Fruit fly (Drosophila melanogaster): ENCODE data around the gene dally.
A peak's percentile ranks its signal among the peaks of the same experiment; 100 is the strongest.

dally gene

DNA sequence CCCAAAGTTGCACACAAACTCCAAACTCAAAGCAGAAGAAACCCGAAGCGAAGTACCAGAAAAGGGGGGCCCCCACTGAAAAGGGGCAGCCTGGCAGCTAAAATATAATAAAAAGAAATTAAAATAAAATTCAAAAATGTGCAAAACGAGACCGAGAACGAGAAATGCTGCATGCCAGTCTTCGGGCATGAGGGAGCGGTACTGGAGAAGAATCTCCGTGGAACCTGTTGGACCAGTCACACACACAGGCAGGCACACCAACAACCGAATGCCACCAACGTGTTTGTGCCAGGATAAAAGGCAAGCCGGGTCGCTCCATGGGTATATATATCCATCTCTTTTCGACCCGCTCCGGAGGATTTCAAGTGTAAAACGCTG is 2.3 kb upstream of the dally start (continued):
- TF ChIP-seq Myc (optimal IDR thresholded peaks at IDR 0.05) (no peak), dl (GFP tag; optimal IDR thresholded peaks at IDR 0.05; ENCODE audit: insufficient read depth in 1 of 2, partially characterized antibody in 2 of 2) (peak in 1 of 2 experiments; percentile 44), sage (GFP tag; optimal IDR thresholded peaks at IDR 0.05) (peak; percentile 50), lola (GFP tag; optimal IDR thresholded peaks at IDR 0.05) (no peak)

DNA sequence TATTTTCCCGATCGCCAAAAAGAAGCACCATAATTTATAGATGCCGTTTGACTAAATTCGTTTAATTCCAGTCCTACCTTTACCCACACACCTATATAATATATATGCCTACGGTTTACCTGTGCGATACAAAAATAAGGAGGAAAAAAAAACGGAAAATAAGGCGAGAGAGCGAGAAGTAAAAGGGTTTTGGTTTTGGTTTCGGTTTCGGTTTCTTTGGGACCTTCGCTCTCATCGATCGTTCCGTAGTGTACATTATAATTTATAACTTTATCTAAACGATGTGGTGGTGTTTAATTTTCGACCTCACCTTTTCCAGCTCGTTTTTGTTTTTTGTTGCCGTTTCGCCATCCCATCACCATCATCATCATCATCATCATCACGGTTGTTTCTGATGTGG is 1.7 kb upstream of the dally start:
- TF ChIP-seq GATAd (GFP tag; optimal IDR thresholded peaks at IDR 0.05) (no peak), Sp1 (GFP tag; optimal IDR thresholded peaks at IDR 0.05) (no peak), Mio (GFP tag; optimal IDR thresholded peaks at IDR 0.05) (no peak), pan (optimal IDR thresholded peaks at IDR 0.05) (no peak), fru (GFP tag; optimal IDR thresholded peaks at IDR 0.05) (no peak), Hr83 (GFP tag; optimal IDR thresholded peaks at IDR 0.05; ENCODE audit: poor library complexity, severe bottlenecking) (no peak), Dif (GFP tag; optimal IDR thresholded peaks at IDR 0.05; ENCODE audit: partially characterized antibody) (no peak), sage (GFP tag; optimal IDR thresholded peaks at IDR 0.05) (peak; percentile 55), jim (GFP tag; optimal IDR thresholded peaks at IDR 0.05) (no peak), OdsH (GFP tag; optimal IDR thresholded peaks at IDR 0.05) (no peak), CG9705 (GFP tag; optimal IDR thresholded peaks at IDR 0.05) (no peak), rgr (GFP tag; optimal IDR thresholded peaks at IDR 0.05) (no peak), ey (GFP tag; optimal IDR thresholded peaks at IDR 0.05) (no peak), br (GFP tag; optimal IDR thresholded peaks at IDR 0.05) (no peak), dmrt93B (GFP tag; optimal IDR thresholded peaks at IDR 0.05) (no peak), CrebA (GFP tag; optimal IDR thresholded peaks at IDR 0.05; ENCODE audit: borderline replicate concordance) (peak; percentile 35), Hr78 (GFP tag; optimal IDR thresholded peaks at IDR 0.05) (no peak), HLH106 (tag; optimal IDR thresholded peaks at IDR 0.05) (no peak), psq (GFP tag; optimal IDR thresholded peaks at IDR 0.05) (peak; percentile 50), Dfd (GFP tag; optimal IDR thresholded peaks at IDR 0.05) (no peak), Hnf4 (GFP tag; optimal IDR thresholded peaks at IDR 0.05) (peak; percentile 30), usp (GFP tag; optimal IDR thresholded peaks at IDR 0.05) (no peak), Vsx2 (GFP tag; optimal IDR thresholded peaks at IDR 0.05; ENCODE audit: partially characterized antibody) (no peak), tai (GFP tag; optimal IDR thresholded peaks at IDR 0.05) (no peak), woc (GFP tag; optimal IDR thresholded peaks at IDR 0.05) (peak; percentile 2), foxo (GFP tag; optimal IDR thresholded peaks at IDR 0.05) (no peak), Myc (optimal IDR thresholded peaks at IDR 0.05) (no peak), Rel (GFP tag; optimal IDR thresholded peaks at IDR 0.05) (peak; percentile 35), Rel (tag; optimal IDR thresholded peaks at IDR 0.05) (no peak), Jra (GFP tag; optimal IDR thresholded peaks at IDR 0.05) (no peak), h (GFP tag; optimal IDR thresholded peaks at IDR 0.05) (no peak)

DNA sequence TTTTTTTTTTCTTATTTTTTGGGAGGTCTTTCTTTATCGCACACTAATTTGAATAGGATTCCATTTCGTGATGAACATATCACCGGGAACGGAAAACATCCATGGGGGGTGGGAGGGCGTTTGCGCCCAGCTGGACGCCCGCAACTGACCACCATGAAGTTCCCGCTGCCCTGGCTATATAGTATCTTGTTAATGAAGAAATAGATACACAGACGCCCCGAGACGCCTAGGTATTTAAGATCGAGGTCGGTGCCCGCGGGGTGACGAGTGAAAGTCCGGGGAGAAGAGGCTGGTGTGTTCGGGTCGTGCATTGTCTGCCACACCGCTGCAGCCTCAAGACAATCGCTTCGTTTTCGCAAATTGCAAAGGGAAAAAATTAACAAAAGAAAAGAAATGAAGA is 1.3 kb upstream of the dally start:
- TF ChIP-seq Jra (GFP tag; optimal IDR thresholded peaks at IDR 0.05) (no peak), Abd-B (GFP tag; optimal IDR thresholded peaks at IDR 0.05) (no peak), br (GFP tag; optimal IDR thresholded peaks at IDR 0.05) (no peak), tai (GFP tag; optimal IDR thresholded peaks at IDR 0.05) (no peak), Vsx2 (GFP tag; optimal IDR thresholded peaks at IDR 0.05; ENCODE audit: partially characterized antibody) (no peak), Myc (optimal IDR thresholded peaks at IDR 0.05) (no peak), sv (GFP tag; optimal IDR thresholded peaks at IDR 0.05) (no peak), usp (GFP tag; optimal IDR thresholded peaks at IDR 0.05) (no peak), Dfd (GFP tag; optimal IDR thresholded peaks at IDR 0.05) (no peak), Dif (GFP tag; optimal IDR thresholded peaks at IDR 0.05; ENCODE audit: partially characterized antibody) (no peak), Rel (GFP tag; optimal IDR thresholded peaks at IDR 0.05) (no peak), Rel (tag; optimal IDR thresholded peaks at IDR 0.05) (no peak), CG9705 (GFP tag; optimal IDR thresholded peaks at IDR 0.05) (no peak), jim (GFP tag; optimal IDR thresholded peaks at IDR 0.05) (no peak), brk (GFP tag; optimal IDR thresholded peaks at IDR 0.05) (no peak), dsf (GFP tag; optimal IDR thresholded peaks at IDR 0.05; ENCODE audit: borderline replicate concordance) (no peak)

DNA sequence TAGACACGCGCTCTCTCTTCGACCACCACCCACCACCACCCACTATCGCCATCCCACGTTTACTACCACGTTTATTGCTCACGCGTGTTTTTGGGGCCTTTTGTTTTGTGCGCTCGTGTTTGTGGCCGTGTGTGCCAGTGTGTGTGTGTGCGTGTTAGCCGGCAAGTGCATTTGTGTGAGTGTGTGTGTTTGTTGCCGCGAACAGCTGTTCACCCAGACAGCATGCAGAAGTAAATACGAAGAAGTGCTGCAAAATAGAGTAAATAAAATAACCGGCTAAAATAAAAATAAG is 509 bp downstream of the dally start:
- TF ChIP-seq HLH106 (tag; optimal IDR thresholded peaks at IDR 0.05) (no peak), dmrt93B (GFP tag; optimal IDR thresholded peaks at IDR 0.05) (no peak), Hr83 (GFP tag; optimal IDR thresholded peaks at IDR 0.05; ENCODE audit: poor library complexity, severe bottlenecking) (no peak), sv (GFP tag; optimal IDR thresholded peaks at IDR 0.05) (no peak), Dif (GFP tag; optimal IDR thresholded peaks at IDR 0.05; ENCODE audit: partially characterized antibody) (no peak), Dfd (GFP tag; optimal IDR thresholded peaks at IDR 0.05) (no peak), OdsH (GFP tag; optimal IDR thresholded peaks at IDR 0.05) (no peak), sage (GFP tag; optimal IDR thresholded peaks at IDR 0.05) (no peak), foxo (GFP tag; optimal IDR thresholded peaks at IDR 0.05) (no peak), CG32264 (GFP tag; optimal IDR thresholded peaks at IDR 0.05) (no peak), pan (optimal IDR thresholded peaks at IDR 0.05) (no peak), dl (GFP tag; optimal IDR thresholded peaks at IDR 0.05; ENCODE audit: insufficient read depth in 1 of 2, partially characterized antibody in 2 of 2) (no peak), h (GFP tag; optimal IDR thresholded peaks at IDR 0.05) (no peak), woc (GFP tag; optimal IDR thresholded peaks at IDR 0.05) (no peak), Sp1 (GFP tag; optimal IDR thresholded peaks at IDR 0.05) (no peak), lola (GFP tag; optimal IDR thresholded peaks at IDR 0.05) (no peak), Hnf4 (GFP tag; optimal IDR thresholded peaks at IDR 0.05) (no peak), fru (GFP tag; optimal IDR thresholded peaks at IDR 0.05) (no peak), Mio (GFP tag; optimal IDR thresholded peaks at IDR 0.05) (no peak), brk (GFP tag; optimal IDR thresholded peaks at IDR 0.05) (no peak)
